Fruit fly (Drosophila melanogaster): ENCODE data around the gene Ype.

DNA sequence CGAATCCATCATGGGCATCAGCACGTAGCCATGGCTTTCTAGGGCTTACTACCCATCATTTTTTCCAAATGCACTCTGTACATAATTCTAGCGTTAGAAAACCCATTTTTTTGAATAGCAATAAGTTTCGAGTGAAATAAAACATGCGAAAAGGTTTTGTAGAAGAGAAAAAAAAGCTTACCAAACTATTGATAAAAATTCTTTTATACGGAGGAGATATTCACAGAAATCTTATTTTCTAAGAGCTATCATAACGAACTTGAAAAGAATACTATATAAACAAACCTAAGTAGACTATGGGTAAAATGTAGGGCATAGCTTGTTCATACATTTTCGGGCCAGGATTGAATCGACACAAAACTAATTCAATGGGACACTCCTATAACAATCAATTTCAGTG lies 16.9 kb downstream of the Ype start, which contains the start of gene CG1640:
- TF ChIP-seq CG11762 (GFP tag; optimal IDR thresholded peaks at IDR 0.05; ENCODE audit: insufficient read depth) (no peak), Blimp-1 (GFP tag; optimal IDR thresholded peaks at IDR 0.05) (no peak), Lpt (GFP tag; optimal IDR thresholded peaks at IDR 0.05) (no peak)
